Worm (Caenorhabditis elegans) whole organism, L4/young adult: ENCODE data around the gene col-152.

Experiments used
- W03F9.2 ChIP-seq: fragments of 150-350 bp; optimal IDR thresholded peaks from 2 replicates; lab custom pipeline; 2014; ENCODE audit warnings: missing biosample characterization, missing genetic modification characterization
- him-1 ChIP-seq: sonication (generic microtip); optimal IDR thresholded peaks from 2 replicates; lab custom pipeline; 2016; ENCODE audit warnings: missing genotype, missing genetic modification reagents, missing genetic modification characterization, missing compliant biosample characterization

DNA sequence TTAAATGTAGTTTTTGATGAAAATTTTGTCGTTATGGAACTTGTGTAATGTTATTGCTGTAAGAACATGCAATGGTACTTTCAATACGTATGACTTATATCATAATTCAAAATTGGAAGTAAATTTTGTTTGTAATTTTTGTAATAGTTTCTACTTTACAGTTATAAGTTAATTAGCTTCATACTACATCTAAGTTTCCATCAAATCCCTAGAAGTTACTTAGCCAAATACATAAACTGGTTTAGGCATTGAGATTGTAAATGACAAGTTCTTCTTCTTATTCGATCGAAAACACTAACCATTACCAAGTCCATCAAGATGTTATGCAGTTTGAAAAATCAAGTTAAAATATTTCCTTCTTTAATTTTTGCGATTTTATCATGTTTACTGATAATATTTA, 11.0 kb upstream of the col-152 start, which contains the start of gene F32G8.2:
- TF ChIP-seq W03F9.2 (tag; lab: Kevin White, UChicago) (no peak), him-1 (tag; lab: Kevin White, UChicago) (no peak)
